Worm (Caenorhabditis elegans) whole organism, L2 larva: ENCODE results near the gene pes-10.

Experiments
- C34F6.9 ChIP-seq: fragments of 150-350 bp; optimal IDR thresholded peaks from 2 replicates; lab custom pipeline; 2014; ENCODE audit warnings: missing biosample characterization, missing genetic modification characterization
- F13H6.1 ChIP-seq: sonication (generic microtip); optimal IDR thresholded peaks from 2 replicates; lab custom pipeline; 2016; ENCODE audit warnings: missing genetic modification characterization, missing compliant biosample characterization
- R02D3.7 ChIP-seq: fragments of 150-350 bp; optimal IDR thresholded peaks from 2 replicates; lab custom pipeline; 2014; ENCODE audit warnings: missing biosample characterization, missing genetic modification characterization
- ZK546.5 ChIP-seq: sonication (generic microtip); optimal IDR thresholded peaks from 2 replicates; lab custom pipeline; 2017; ENCODE audit warnings: missing biosample characterization, missing genetic modification characterization
- alr-1 ChIP-seq: fragments of 150-350 bp; optimal IDR thresholded peaks from 2 replicates; lab custom pipeline; 2014; ENCODE audit warnings: missing biosample characterization, missing genetic modification characterization
- aly-2 ChIP-seq: fragments of 150-350 bp; optimal IDR thresholded peaks from 2 replicates; lab custom pipeline; 2014; ENCODE audit warnings: missing biosample characterization, missing genetic modification characterization
- blmp-1 ChIP-seq: sonication (generic microtip); optimal IDR thresholded peaks from 2 replicates; lab custom pipeline; 2017; ENCODE audit warnings: missing genetic modification characterization, mild to moderate bottlenecking, missing compliant biosample characterization, antibody characterized with exemption, moderate library complexity; ENCODE audit not compliant: insufficient read depth
- ceh-16 ChIP-seq: fragments of 150-350 bp; optimal IDR thresholded peaks from 2 replicates; lab custom pipeline; 2014; ENCODE audit warnings: missing biosample characterization, missing genetic modification characterization
- ceh-82 ChIP-seq: fragments of 150-350 bp; optimal IDR thresholded peaks from 2 replicates; lab custom pipeline; 2014; ENCODE audit warnings: missing biosample characterization, missing genetic modification characterization
- crh-2 ChIP-seq: sonication (generic microtip); optimal IDR thresholded peaks from 2 replicates; lab custom pipeline; 2017; ENCODE audit warnings: missing biosample characterization, missing genetic modification characterization
- dmd-4 ChIP-seq: sonication (generic microtip); optimal IDR thresholded peaks from 2 replicates; lab custom pipeline; 2017; ENCODE audit warnings: missing biosample characterization, missing genetic modification characterization
- egl-27 ChIP-seq: sonication (generic microtip); optimal IDR thresholded peaks from 3 replicates; lab custom pipeline; 2017; ENCODE audit warnings: missing biosample characterization, missing genetic modification reagents, missing genetic modification characterization
- elt-1 ChIP-seq: fragments of 150-350 bp; optimal IDR thresholded peaks from 2 replicates; lab custom pipeline; 2014; ENCODE audit warnings: missing biosample characterization, missing genetic modification characterization
- elt-3 ChIP-seq: sonication (generic microtip); optimal IDR thresholded peaks from 2 replicates; lab custom pipeline; 2017; ENCODE audit warnings: missing biosample characterization, missing genetic modification characterization
- fos-1 ChIP-seq: fragments of 150-350 bp; optimal IDR thresholded peaks from 2 replicates; lab custom pipeline; 2014; ENCODE audit warnings: missing biosample characterization, missing genetic modification characterization
- gmeb-1 ChIP-seq: fragments of 150-350 bp; optimal IDR thresholded peaks from 2 replicates; lab custom pipeline; 2014; ENCODE audit warnings: missing biosample characterization, missing genetic modification characterization
- lin-11 ChIP-seq: fragments of 150-350 bp; sonication (generic microtip); optimal IDR thresholded peaks from 2 replicates; lab custom pipeline; 2014; ENCODE audit warnings: missing biosample characterization, missing genetic modification characterization, inconsistent platforms, mixed read lengths
- lin-13 ChIP-seq: fragments of 150-350 bp; optimal IDR thresholded peaks from 2 replicates; lab custom pipeline; 2014; ENCODE audit warnings: missing biosample characterization, missing genetic modification reagents, missing genetic modification characterization
- lsy-2 ChIP-seq, 2 experiments: fragments of 150-350 bp in 1 of 2; sonication (generic microtip) in 1 of 2; optimal IDR thresholded peaks; 2 replicates each; lab custom pipeline; 2014 to 2017; ENCODE audit warnings: missing biosample characterization in 2 of 2, missing genetic modification characterization in 2 of 2
- mdl-1 ChIP-seq, 2 experiments: fragments of 150-350 bp in 1 of 2; sonication (generic microtip) in 1 of 2; optimal IDR thresholded peaks; 2 replicates each; lab custom pipeline; 2017; ENCODE audit warnings: missing biosample characterization in 2 of 2, missing genetic modification characterization in 2 of 2
- nhr-10 ChIP-seq: sonication (generic microtip); optimal IDR thresholded peaks from 2 replicates; lab custom pipeline; 2017; ENCODE audit warnings: missing biosample characterization, missing genetic modification characterization
- nhr-11 ChIP-seq: fragments of 150-350 bp; optimal IDR thresholded peaks from 2 replicates; lab custom pipeline; 2014; ENCODE audit warnings: missing biosample characterization, missing genetic modification characterization
- nhr-12 ChIP-seq: fragments of 150-350 bp; optimal IDR thresholded peaks from 2 replicates; lab custom pipeline; 2014; ENCODE audit warnings: missing biosample characterization, missing genetic modification characterization
- nhr-129 ChIP-seq: fragments of 150-350 bp; optimal IDR thresholded peaks from 2 replicates; lab custom pipeline; 2014; ENCODE audit warnings: missing biosample characterization, missing genetic modification characterization
- nhr-21 ChIP-seq: fragments of 150-350 bp; optimal IDR thresholded peaks from 2 replicates; lab custom pipeline; 2014; ENCODE audit warnings: missing biosample characterization, missing genetic modification characterization
- nhr-25 ChIP-seq: fragments of 150-350 bp; sonication (generic microtip); optimal IDR thresholded peaks from 3 replicates; lab custom pipeline; 2014; ENCODE audit warnings: missing biosample characterization, missing genetic modification characterization
- nhr-6 ChIP-seq: fragments of 150-350 bp; optimal IDR thresholded peaks from 2 replicates; lab custom pipeline; 2014; ENCODE audit warnings: missing biosample characterization, missing genetic modification characterization
- nhr-77 ChIP-seq: fragments of 150-350 bp; optimal IDR thresholded peaks from 2 replicates; lab custom pipeline; 2014; ENCODE audit warnings: missing biosample characterization, missing genetic modification characterization
- peb-1 ChIP-seq: fragments of 150-350 bp; optimal IDR thresholded peaks from 2 replicates; lab custom pipeline; 2014; ENCODE audit warnings: missing biosample characterization, missing genetic modification characterization
- sem-4 ChIP-seq: fragments of 150-350 bp; optimal IDR thresholded peaks from 2 replicates; lab custom pipeline; 2014; ENCODE audit warnings: missing biosample characterization, missing genetic modification reagents, missing genetic modification characterization
- skn-1 ChIP-seq: sonication (generic microtip); optimal IDR thresholded peaks from 2 replicates; lab custom pipeline; 2017; ENCODE audit warnings: missing biosample characterization, missing genetic modification characterization
- sma-3 ChIP-seq: sonication (generic microtip); optimal IDR thresholded peaks from 2 replicates; lab custom pipeline; 2016; ENCODE audit warnings: missing genetic modification reagents, missing genetic modification characterization, missing compliant biosample characterization
- sma-9 ChIP-seq, 2 experiments: fragments of 150-350 bp in 1 of 2; sonication (generic microtip) in 1 of 2; optimal IDR thresholded peaks; 2 replicates each; lab custom pipeline; 2014 to 2016; ENCODE audit warnings: missing genetic modification characterization in 2 of 2, mild to moderate bottlenecking in 1 of 2, missing biosample characterization in 1 of 2, missing compliant biosample characterization in 1 of 2, missing genetic modification reagents in 1 of 2, moderate library complexity in 1 of 2
- snpc-4 ChIP-seq: fragments of 150-350 bp; optimal IDR thresholded peaks from 2 replicates; lab custom pipeline; 2014; ENCODE audit warnings: missing biosample characterization, missing genetic modification characterization
- unc-39 ChIP-seq: fragments of 150-350 bp; optimal IDR thresholded peaks from 2 replicates; lab custom pipeline; 2014; ENCODE audit warnings: missing biosample characterization, missing genetic modification characterization
- unc-55 ChIP-seq: fragments of 150-350 bp; sonication (generic microtip); optimal IDR thresholded peaks from 3 replicates; lab custom pipeline; 2014; ENCODE audit warnings: missing biosample characterization, missing genetic modification reagents, missing genetic modification characterization
- ztf-4 ChIP-seq: fragments of 150-350 bp; optimal IDR thresholded peaks from 2 replicates; lab custom pipeline; 2014; ENCODE audit warnings: missing biosample characterization, missing genetic modification characterization

Gene pes-10

ce11 chrII:12828863-12829262, 18.8 kb downstream of the pes-10 start, which contains the start of gene Y46G5A.23:
Y46G5A.23 (minus strand) TSS chrII:12828963.
- TF ChIP-seq sem-4 (tag; lab: Kevin White, UChicago) (no peak), lin-13 (no peak), unc-55 (no peak), ztf-4 (tag; lab: Kevin White, UChicago) (no peak), ceh-82 (tag; lab: Kevin White, UChicago) (no peak), aly-2 (tag; lab: Kevin White, UChicago) (no peak), C34F6.9 (no peak), egl-27 (tag; lab: Kevin White, UChicago) (no peak), lin-11 (tag; lab: Kevin White, UChicago) (no peak), dmd-4 (no peak), elt-3 (tag; lab: Kevin White, UChicago) (no peak), sma-3 (GFP tag; lab: Kevin White, UChicago) (no peak), nhr-12 (tag; lab: Kevin White, UChicago) (no peak), ZK546.5 (no peak), skn-1 (no peak), unc-39 (tag; lab: Kevin White, UChicago) (no peak), nhr-10 (tag; lab: Kevin White, UChicago) (no peak), nhr-6 (tag; lab: Kevin White, UChicago) (no peak), blmp-1 (no peak), R02D3.7 (no peak)

ce11 chrII:12826752-12827151, 20.9 kb downstream of the pes-10 start, which contains the start of gene Y46G5A.38:
Y46G5A.38 (plus strand) TSS chrII:12827052.
- no peak for TF ChIP-seq sma-9 (GFP tag; optimal IDR thresholded peaks at IDR 0.05; lab: Kevin White, UChicago)
- no peak for TF ChIP-seq sma-9 (tag; optimal IDR thresholded peaks at IDR 0.05; lab: Kevin White, UChicago)
- TF ChIP-seq C34F6.9: no peak
- no peak for TF ChIP-seq lin-11 (tag; lab: Kevin White, UChicago)
- TF ChIP-seq nhr-11 (tag; lab: Kevin White, UChicago): no peak
- TF ChIP-seq nhr-129 (tag; lab: Kevin White, UChicago): no peak
- no peak for TF ChIP-seq nhr-21

- TF ChIP-seq F13H6.1 (no peak), unc-39 (tag; lab: Kevin White, UChicago) (no peak), lsy-2 (tag; optimal IDR thresholded peaks at IDR 0.05; lab: Kevin White, UChicago) (no peak), unc-55 (no peak), mdl-1 (tag; optimal IDR thresholded peaks at IDR 0.05; lab: Kevin White, UChicago) (no peak), skn-1 (no peak), ztf-4 (tag; lab: Kevin White, UChicago) (no peak), ceh-82 (tag; lab: Kevin White, UChicago) (no peak), sma-3 (GFP tag; lab: Kevin White, UChicago) (no peak), elt-3 (tag; lab: Kevin White, UChicago) (no peak), nhr-77 (tag; lab: Kevin White, UChicago) (no peak), ceh-16 (tag; lab: Kevin White, UChicago) (no peak), nhr-6 (tag; lab: Kevin White, UChicago) (no peak), nhr-25 (tag; lab: Kevin White, UChicago) (no peak), fos-1 (tag; lab: Kevin White, UChicago) (no peak), blmp-1 (no peak), alr-1 (tag; lab: Kevin White, UChicago) (no peak), elt-1 (tag; lab: Kevin White, UChicago) (no peak)
These were observed 23.2 kb downstream of the pes-10 start for ce11 chrII:12824463-12824862.

- TF ChIP-seq elt-1 (tag; lab: Kevin White, UChicago) (no peak), sma-9 (GFP tag; optimal IDR thresholded peaks at IDR 0.05; lab: Kevin White, UChicago) (peak; percentile 21), sma-9 (tag; optimal IDR thresholded peaks at IDR 0.05; lab: Kevin White, UChicago) (no peak), crh-2 (peak; percentile 8), gmeb-1 (no peak), peb-1 (no peak), snpc-4 (tag; lab: Kevin White, UChicago) (no peak), ZK546.5 (no peak), nhr-6 (tag; lab: Kevin White, UChicago) (no peak), fos-1 (tag; lab: Kevin White, UChicago) (peak; percentile 59), nhr-21 (no peak)
- TF ChIP-seq, all 48 proteins: peak for 3
These were observed 24.2 kb downstream of the pes-10 start, which contains the start of gene Y46G5A.36 for ce11 chrII:12823437-12823836. Y46G5A.36 (plus strand) TSS chrII:12823679.
